Fruit fly (Drosophila melanogaster) whole organism, adult: ENCODE measurements around the gene CG11674.

ENCODE experiments used
- CG11617 ChIP-seq: fragments of 200-800 bp; sonication (Bioruptor generic); optimal IDR thresholded peaks from 2 replicates; lab custom pipeline; 2017; ENCODE audit warnings: mild to moderate bottlenecking, missing biosample characterization, missing genetic modification reagents, missing genetic modification characterization
- CG12768 ChIP-seq: fragments of 200-800 bp; sonication (Bioruptor generic); optimal IDR thresholded peaks from 2 replicates; lab custom pipeline; 2017; ENCODE audit warnings: missing biosample characterization, missing genetic modification characterization, mild to moderate bottlenecking, moderate library complexity, missing genetic modification reagents
- CG7045 ChIP-seq: fragments of 200-800 bp; sonication (Bioruptor generic); optimal IDR thresholded peaks from 2 replicates; lab custom pipeline; 2017; ENCODE audit warnings: missing biosample characterization, mild to moderate bottlenecking, missing genetic modification characterization
- Clk ChIP-seq: fragments of 200-800 bp; sonication (Bioruptor generic); optimal IDR thresholded peaks from 2 replicates; lab custom pipeline; 2017; ENCODE audit warnings: missing biosample characterization, missing genetic modification characterization
- Crg-1 ChIP-seq: fragments of 200-800 bp; sonication (Bioruptor generic); optimal IDR thresholded peaks from 2 replicates; lab custom pipeline; 2016; ENCODE audit warnings: missing biosample characterization, missing genetic modification characterization
- Hr96 ChIP-seq: fragments of 200-800 bp; sonication (Bioruptor generic); optimal IDR thresholded peaks from 2 replicates; lab custom pipeline; 2016; ENCODE audit warnings: missing biosample characterization, missing genetic modification characterization
- Mnt ChIP-seq: fragments of 200-800 bp; sonication (Bioruptor generic); optimal IDR thresholded peaks from 2 replicates; lab custom pipeline; 2016; ENCODE audit warnings: missing biosample characterization, mild to moderate bottlenecking, missing genetic modification characterization
- bab1 ChIP-seq: fragments of 200-800 bp; sonication (Bioruptor generic); optimal IDR thresholded peaks from 3 replicates; lab custom pipeline; 2019; ENCODE audit warnings: missing biosample characterization, mild to moderate bottlenecking, missing genetic modification characterization, moderate library complexity
- kay ChIP-seq: fragments of 200-800 bp; sonication (Bioruptor generic); peaks from one replicate; lab custom pipeline; 2016; ENCODE audit warnings: missing biosample characterization, missing genetic modification characterization, borderline replicate concordance
- ovo ChIP-seq: fragments of 200-800 bp; sonication (Bioruptor generic); optimal IDR thresholded peaks from 2 replicates; lab custom pipeline; 2016; ENCODE audit warnings: missing biosample characterization, missing genetic modification characterization
- toe ChIP-seq: fragments of 200-800 bp; sonication (Bioruptor generic); optimal IDR thresholded peaks from 2 replicates; lab custom pipeline; 2016; ENCODE audit warnings: missing biosample characterization, missing genetic modification characterization

dm6 chrX:14221182-14221581 is 4.5 kb downstream of the CG11674 start:
- TF ChIP-seq bab1 (GFP tag; lab: Kevin White, UChicago) (peak; percentile 9), toe (GFP tag; lab: Kevin White, UChicago) (no peak), Hr96 (no peak), CG11617 (GFP tag; lab: Kevin White, UChicago) (no peak), Clk (no peak), Crg-1 (GFP tag; lab: Kevin White, UChicago) (no peak), kay (GFP tag; lab: Kevin White, UChicago) (no peak), CG7045 (GFP tag; lab: Kevin White, UChicago) (no peak), ovo (GFP tag; lab: Kevin White, UChicago) (peak; percentile 94), CG12768 (GFP tag; lab: Kevin White, UChicago) (no peak), Mnt (GFP tag; lab: Kevin White, UChicago) (no peak)
